Worm (Caenorhabditis elegans) whole organism, late embryonic: Measurements from ENCODE around the gene F07H5.10.

Source experiments
- C38D4.7 ChIP-seq: fragments of 200-800 bp; sonication (Bioruptor generic); optimal IDR thresholded peaks from 2 replicates; lab custom pipeline; 2018; ENCODE audit warnings: mild to moderate bottlenecking, missing genetic modification characterization, moderate library complexity, missing compliant biosample characterization
- ahr-1 ChIP-seq: sonication (generic microtip); optimal IDR thresholded peaks from 2 replicates; lab custom pipeline; 2016; ENCODE audit warnings: missing genetic modification characterization, missing compliant biosample characterization
- ama-1 ChIP-seq: fragments of 150-350 bp; optimal IDR thresholded peaks from 2 replicates; lab custom pipeline; 2014
- ceh-19 ChIP-seq: fragments of 200-800 bp; sonication (Bioruptor generic); optimal IDR thresholded peaks from 2 replicates; lab custom pipeline; 2018; ENCODE audit warnings: mild to moderate bottlenecking, missing genetic modification characterization, missing compliant biosample characterization
- ceh-24 ChIP-seq: sonication (generic microtip); optimal IDR thresholded peaks from 2 replicates; lab custom pipeline; 2016; ENCODE audit warnings: mild to moderate bottlenecking, missing genetic modification characterization, missing compliant biosample characterization
- che-1 ChIP-seq: sonication (generic microtip); optimal IDR thresholded peaks from 2 replicates; lab custom pipeline; 2016; ENCODE audit warnings: mild to moderate bottlenecking, missing genetic modification characterization, missing compliant biosample characterization
- ets-4 ChIP-seq: sonication (generic microtip); optimal IDR thresholded peaks from 2 replicates; lab custom pipeline; 2016; ENCODE audit warnings: missing genetic modification characterization, missing compliant biosample characterization
- fkh-10 ChIP-seq: fragments of 150-350 bp; optimal IDR thresholded peaks from 2 replicates; lab custom pipeline; 2014; ENCODE audit warnings: missing biosample characterization, missing genetic modification reagents, missing genetic modification characterization
- gmeb-2 ChIP-seq: sonication (generic microtip); optimal IDR thresholded peaks from 2 replicates; lab custom pipeline; 2016; ENCODE audit warnings: missing genetic modification characterization, inconsistent platforms, missing compliant biosample characterization
- nhr-11 ChIP-seq: fragments of 150-350 bp; optimal IDR thresholded peaks from 2 replicates; lab custom pipeline; 2014; ENCODE audit warnings: missing biosample characterization, missing genetic modification characterization
- odd-2 ChIP-seq: sonication (generic microtip); optimal IDR thresholded peaks from 2 replicates; lab custom pipeline; 2017; ENCODE audit warnings: antibody characterized with exemption, mild to moderate bottlenecking, missing genetic modification characterization, missing compliant biosample characterization
- sox-4 ChIP-seq: sonication (generic microtip); optimal IDR thresholded peaks from 2 replicates; lab custom pipeline; 2017; ENCODE audit warnings: mild to moderate bottlenecking, missing genetic modification characterization, inconsistent platforms, missing compliant biosample characterization
- tbx-2 ChIP-seq: sonication (generic microtip); optimal IDR thresholded peaks from 2 replicates; lab custom pipeline; 2016; ENCODE audit warnings: missing genetic modification characterization, missing compliant biosample characterization
- ttx-3 ChIP-seq: sonication (generic microtip); optimal IDR thresholded peaks from 2 replicates; lab custom pipeline; 2016; ENCODE audit warnings: missing genetic modification reagents, missing genetic modification characterization, missing compliant biosample characterization

- TF ChIP-seq ets-4: no peak
- TF ChIP-seq nhr-11 (tag; lab: Kevin White, UChicago): no peak
- TF ChIP-seq tbx-2 (tag; lab: Kevin White, UChicago): no peak
- no peak for TF ChIP-seq gmeb-2 (tag; lab: Kevin White, UChicago)
- no peak for TF ChIP-seq fkh-10 (GFP tag; lab: Kevin White, UChicago)
- no peak for TF ChIP-seq ttx-3 (tag; lab: Kevin White, UChicago)
- TF ChIP-seq ahr-1 (tag; lab: Kevin White, UChicago): no peak
- TF ChIP-seq odd-2 (tag; lab: Kevin White, UChicago): no peak
- TF ChIP-seq ama-1: no peak
- no peak for TF ChIP-seq sox-4 (tag; lab: Kevin White, UChicago)
- no peak for TF ChIP-seq ceh-24 (tag; lab: Kevin White, UChicago)
- TF ChIP-seq ceh-19: no peak
- no peak for TF ChIP-seq che-1
- TF ChIP-seq C38D4.7: no peak
These were observed 46.6 kb downstream of the F07H5.10 start for ce11 chrII:8761739-8762138.
